Fruit fly (Drosophila melanogaster) whole organism, wandering third instar larva: ENCODE data around the gene Cpr67Fa1.

ENCODE experiments used
- Abd-B ChIP-seq: fragments of >200 bp; optimal IDR thresholded peaks from 2 replicates; lab custom pipeline; 2017; ENCODE audit warnings: missing biosample characterization, missing genetic modification characterization
- CG32264 ChIP-seq: fragments of 200-800 bp; sonication (Bioruptor generic); optimal IDR thresholded peaks from 2 replicates; lab custom pipeline; 2016; ENCODE audit warnings: missing biosample characterization, missing genetic modification characterization
- CG9705 ChIP-seq: fragments of 200-800 bp; sonication (Bioruptor generic); optimal IDR thresholded peaks from 2 replicates; lab custom pipeline; 2018; ENCODE audit warnings: missing biosample characterization, mild to moderate bottlenecking, missing genetic modification characterization
- CrebA ChIP-seq: fragments of 200-800 bp; sonication (Bioruptor generic); optimal IDR thresholded peaks from 2 replicates; lab custom pipeline; 2016; ENCODE audit warnings: missing biosample characterization, mild to moderate bottlenecking, missing genetic modification characterization, borderline replicate concordance
- Dfd ChIP-seq: fragments of >200 bp; optimal IDR thresholded peaks from 2 replicates; lab custom pipeline; 2017; ENCODE audit warnings: missing biosample characterization, missing genetic modification characterization
- Dif ChIP-seq: fragments of 200-275, 200-300 bp; sonication (Bioruptor generic); optimal IDR thresholded peaks from 2 replicates; lab custom pipeline; 2018; ENCODE audit warnings: missing biosample characterization, missing genetic modification characterization; ENCODE audit not compliant: partially characterized antibody
- GATAd ChIP-seq: sonication (Bioruptor generic); optimal IDR thresholded peaks from 2 replicates; lab custom pipeline; 2016; ENCODE audit warnings: missing biosample characterization, missing genetic modification characterization
- HLH106 ChIP-seq: fragments of 200-800 bp; optimal IDR thresholded peaks from 3 replicates; lab custom pipeline; 2019; ENCODE audit warnings: missing biosample characterization, mild to moderate bottlenecking, missing genetic modification characterization, moderate library complexity
- Hnf4 ChIP-seq: fragments of 200-800 bp; sonication (Bioruptor generic); optimal IDR thresholded peaks from 2 replicates; lab custom pipeline; 2016; ENCODE audit warnings: missing biosample characterization, mild to moderate bottlenecking, missing genetic modification characterization
- Hr78 ChIP-seq: fragments of >200 bp; optimal IDR thresholded peaks from 2 replicates; lab custom pipeline; 2017; ENCODE audit warnings: missing biosample characterization, missing genetic modification characterization
- Hr83 ChIP-seq: fragments of 200-300 bp; sonication (Bioruptor generic); optimal IDR thresholded peaks from 2 replicates; lab custom pipeline; 2016; ENCODE audit warnings: missing biosample characterization, mild to moderate bottlenecking, missing genetic modification characterization, moderate library complexity; ENCODE audit not compliant: poor library complexity, severe bottlenecking
- Jra ChIP-seq: sonication (Bioruptor generic); optimal IDR thresholded peaks from 2 replicates; lab custom pipeline; 2016; ENCODE audit warnings: missing biosample characterization, missing genetic modification characterization
- Mio ChIP-seq: sonication (Bioruptor generic); optimal IDR thresholded peaks from 2 replicates; lab custom pipeline; 2016; ENCODE audit warnings: missing biosample characterization, missing genetic modification characterization
- Myc ChIP-seq: fragments of >200 bp; optimal IDR thresholded peaks from 2 replicates; lab custom pipeline; 2017
- N ChIP-seq: fragments of >200 bp; optimal IDR thresholded peaks from 2 replicates; lab custom pipeline; 2018; ENCODE audit warnings: missing biosample characterization, missing external identifiers, missing genetic modification characterization
- OdsH ChIP-seq: fragments of 200-800 bp; sonication (Bioruptor generic); optimal IDR thresholded peaks from 2 replicates; lab custom pipeline; 2016; ENCODE audit warnings: missing biosample characterization, mild to moderate bottlenecking, missing genetic modification characterization
- Rel ChIP-seq, 2 experiments: fragments of 200-800 bp; sonication (Bioruptor generic) in 1 of 2; optimal IDR thresholded peaks; 2 replicates in 1 of 2; 3 replicates in 1 of 2; lab custom pipeline; 2016 to 2019; ENCODE audit warnings: mild to moderate bottlenecking in 2 of 2, missing biosample characterization in 2 of 2, missing genetic modification characterization in 2 of 2, moderate library complexity in 1 of 2
- Sp1 ChIP-seq: fragments of 200-800 bp; sonication (Bioruptor generic); optimal IDR thresholded peaks from 3 replicates; lab custom pipeline; 2019; ENCODE audit warnings: missing biosample characterization, mild to moderate bottlenecking, missing genetic modification characterization, moderate library complexity
- Vsx2 ChIP-seq: fragments of 200-300, 225-300 bp; sonication (Bioruptor generic); optimal IDR thresholded peaks from 2 replicates; lab custom pipeline; 2018; ENCODE audit warnings: missing biosample characterization, missing genetic modification characterization; ENCODE audit not compliant: partially characterized antibody
- br ChIP-seq: fragments of 200-800 bp; sonication (Bioruptor generic); optimal IDR thresholded peaks from 2 replicates; lab custom pipeline; 2016; ENCODE audit warnings: missing biosample characterization, missing genetic modification characterization
- brk ChIP-seq: fragments of 200-800 bp; sonication (Bioruptor generic); optimal IDR thresholded peaks from 2 replicates; lab custom pipeline; 2016; ENCODE audit warnings: missing biosample characterization, mild to moderate bottlenecking, missing genetic modification characterization
- dl ChIP-seq, 2 experiments: fragments of 175-275, 200-275 bp in 1 of 2; fragments of 200-275 bp in 1 of 2; sonication (Bioruptor generic); optimal IDR thresholded peaks; lab custom pipeline; 2018; ENCODE audit warnings: mild to moderate bottlenecking in 2 of 2, missing biosample characterization in 2 of 2, missing genetic modification characterization in 2 of 2, moderate library complexity in 2 of 2; ENCODE audit not compliant: partially characterized antibody in 2 of 2, insufficient read depth in 1 of 2
- dmrt93B ChIP-seq: fragments of 200-800 bp; sonication (Bioruptor generic); optimal IDR thresholded peaks from 2 replicates; lab custom pipeline; 2018; ENCODE audit warnings: missing biosample characterization, mild to moderate bottlenecking, missing genetic modification characterization
- dsf ChIP-seq: sonication (Bioruptor generic); optimal IDR thresholded peaks from 2 replicates; lab custom pipeline; 2016; ENCODE audit warnings: missing biosample characterization, missing genetic modification characterization, borderline replicate concordance
- ey ChIP-seq: fragments of 200-800 bp; sonication (Bioruptor generic); optimal IDR thresholded peaks from 2 replicates; lab custom pipeline; 2016; ENCODE audit warnings: missing biosample characterization, missing genetic modification characterization
- foxo ChIP-seq, 2 experiments: fragments of 200-800 bp; sonication (Bioruptor generic); optimal IDR thresholded peaks; 2 replicates in 1 of 2; 3 replicates in 1 of 2; lab custom pipeline; 2016 to 2017; ENCODE audit warnings: missing biosample characterization in 2 of 2, missing genetic modification characterization in 2 of 2
- fru ChIP-seq: fragments of 200-800 bp; sonication (Bioruptor generic); optimal IDR thresholded peaks from 3 replicates; lab custom pipeline; 2016; ENCODE audit warnings: missing biosample characterization, mild to moderate bottlenecking, missing genetic modification characterization
- h ChIP-seq: fragments of 200-800 bp; sonication (Bioruptor generic); optimal IDR thresholded peaks from 3 replicates; lab custom pipeline; 2016; ENCODE audit warnings: missing biosample characterization, mild to moderate bottlenecking, missing genetic modification characterization
- jim ChIP-seq: fragments of 175-275, 200-325 bp; sonication (Bioruptor generic); optimal IDR thresholded peaks from 2 replicates; lab custom pipeline; 2016; ENCODE audit warnings: missing biosample characterization, mild to moderate bottlenecking, missing genetic modification characterization
- lola ChIP-seq: fragments of >200 bp; optimal IDR thresholded peaks from 2 replicates; lab custom pipeline; 2017; ENCODE audit warnings: missing biosample characterization, missing genetic modification characterization
- pan ChIP-seq: fragments of >200 bp; optimal IDR thresholded peaks from 2 replicates; lab custom pipeline; 2017
- psq ChIP-seq: fragments of 200-800 bp; sonication (Bioruptor generic); optimal IDR thresholded peaks from 3 replicates; lab custom pipeline; 2017; ENCODE audit warnings: missing biosample characterization, mild to moderate bottlenecking, missing genetic modification characterization, moderate library complexity
- rgr ChIP-seq: fragments of 200-800 bp; sonication (Bioruptor generic); optimal IDR thresholded peaks from 3 replicates; lab custom pipeline; 2016; ENCODE audit warnings: missing biosample characterization, mild to moderate bottlenecking, missing genetic modification characterization
- sage ChIP-seq: fragments of 200-800 bp; sonication (Bioruptor generic); optimal IDR thresholded peaks from 2 replicates; lab custom pipeline; 2016; ENCODE audit warnings: missing biosample characterization, mild to moderate bottlenecking, missing genetic modification characterization
- sv ChIP-seq: fragments of 200-800 bp; sonication (Bioruptor generic); optimal IDR thresholded peaks from 3 replicates; lab custom pipeline; 2016; ENCODE audit warnings: missing biosample characterization, missing genetic modification characterization
- tai ChIP-seq: sonication (Bioruptor generic); optimal IDR thresholded peaks from 2 replicates; lab custom pipeline; 2016; ENCODE audit warnings: missing biosample characterization, missing genetic modification characterization
- usp ChIP-seq: fragments of >200 bp; optimal IDR thresholded peaks from 2 replicates; lab custom pipeline; 2017; ENCODE audit warnings: missing biosample characterization, missing genetic modification characterization
- woc ChIP-seq: sonication (Bioruptor generic); optimal IDR thresholded peaks from 2 replicates; lab custom pipeline; 2016; ENCODE audit warnings: missing biosample characterization, mild to moderate bottlenecking, missing genetic modification characterization

Cpr67Fa1 gene

dm6 chr3L:10843273-10843672 is 46.5 kb upstream of the Cpr67Fa1 start:
- no peak for TF ChIP-seq Jra (GFP tag; lab: Kevin White, UChicago)
- no peak for TF ChIP-seq OdsH (GFP tag; lab: Kevin White, UChicago)
- TF ChIP-seq woc (GFP tag; lab: Kevin White, UChicago): no peak
- TF ChIP-seq br: no peak
- no peak for TF ChIP-seq usp (GFP tag; lab: Kevin White, UChicago)
- no peak for TF ChIP-seq Dfd (GFP tag; lab: Kevin White, UChicago)
- TF ChIP-seq N: no peak
- peak; percentile 48 for TF ChIP-seq Sp1
- no peak for TF ChIP-seq sage (GFP tag; lab: Kevin White, UChicago)
- TF ChIP-seq GATAd (GFP tag; lab: Kevin White, UChicago): no peak
- TF ChIP-seq Vsx2: no peak
- no peak for TF ChIP-seq Dif (GFP tag; lab: Kevin White, UChicago)
- no peak for TF ChIP-seq jim (GFP tag; lab: Kevin White, UChicago)
- TF ChIP-seq rgr (GFP tag; lab: Kevin White, UChicago): no peak
- TF ChIP-seq CG32264: no peak
- no peak for TF ChIP-seq fru
- no peak for TF ChIP-seq Rel (GFP tag; optimal IDR thresholded peaks at IDR 0.05; lab: Kevin White, UChicago)
- no peak for TF ChIP-seq Rel (tag; optimal IDR thresholded peaks at IDR 0.05; lab: Kevin White, UChicago)
- TF ChIP-seq pan: no peak
- TF ChIP-seq brk (GFP tag; lab: Kevin White, UChicago): no peak
- peak; percentile 44 for TF ChIP-seq HLH106 (tag; lab: Kevin White, UChicago)
- TF ChIP-seq CrebA: no peak
- no peak for TF ChIP-seq dsf (GFP tag; lab: Kevin White, UChicago)
- no peak for TF ChIP-seq Mio (GFP tag; lab: Kevin White, UChicago)
- no peak for TF ChIP-seq Hnf4 (GFP tag; lab: Kevin White, UChicago)
- TF ChIP-seq Hr78 (GFP tag; lab: Kevin White, UChicago): no peak
- no peak for TF ChIP-seq CG9705 (GFP tag; lab: Kevin White, UChicago)
- TF ChIP-seq dmrt93B (GFP tag; lab: Kevin White, UChicago): peak; percentile 13
- TF ChIP-seq Myc: no peak
- no peak for TF ChIP-seq dl (GFP tag; optimal IDR thresholded peaks at IDR 0.05; lab: Kevin White, UChicago; ENCODE audit: insufficient read depth in 1 of 2, partially characterized antibody in 2 of 2)
- no peak for TF ChIP-seq ey
- TF ChIP-seq Hr83 (GFP tag; lab: Kevin White, UChicago): no peak
- TF ChIP-seq lola (GFP tag; lab: Kevin White, UChicago): no peak
- peak; percentile 3 for TF ChIP-seq h (GFP tag; lab: Kevin White, UChicago)
- peak in 1 of 2 experiments; percentile 19 for TF ChIP-seq foxo (GFP tag; optimal IDR thresholded peaks at IDR 0.05; lab: Kevin White, UChicago)
- TF ChIP-seq psq (GFP tag; lab: Kevin White, UChicago): peak; percentile 30
- peak; percentile 14 for TF ChIP-seq sv (GFP tag; lab: Kevin White, UChicago)
- TF ChIP-seq Abd-B: no peak
- no peak for TF ChIP-seq tai (GFP tag; lab: Kevin White, UChicago)

dm6 chr3L:10843685-10844084 is 46.1 kb upstream of the Cpr67Fa1 start:
- TF ChIP-seq Jra (GFP tag; lab: Kevin White, UChicago): no peak
- TF ChIP-seq Dfd (GFP tag; lab: Kevin White, UChicago): no peak
- TF ChIP-seq br: no peak
- TF ChIP-seq Rel (GFP tag; optimal IDR thresholded peaks at IDR 0.05; lab: Kevin White, UChicago): no peak
- no peak for TF ChIP-seq Rel (tag; optimal IDR thresholded peaks at IDR 0.05; lab: Kevin White, UChicago)
- no peak for TF ChIP-seq Dif (GFP tag; lab: Kevin White, UChicago)
- TF ChIP-seq sv (GFP tag; lab: Kevin White, UChicago): no peak
- no peak for TF ChIP-seq fru
- TF ChIP-seq CG32264: no peak
- TF ChIP-seq dmrt93B (GFP tag; lab: Kevin White, UChicago): no peak
- TF ChIP-seq foxo (GFP tag; optimal IDR thresholded peaks at IDR 0.05; lab: Kevin White, UChicago): no peak
- no peak for TF ChIP-seq Mio (GFP tag; lab: Kevin White, UChicago)
- TF ChIP-seq usp (GFP tag; lab: Kevin White, UChicago): no peak
